Worm (Caenorhabditis elegans) whole organism, young adult: Measurements from ENCODE around the gene ZK899.7.

Experiments used
- D2030.7 ChIP-seq: fragments of 200-800 bp; sonication (Bioruptor generic); IDR thresholded peaks from 2 replicates; pipeline ENCODE4 v1.3.6; 2022; ENCODE audit warnings: missing genetic modification reagents, missing genetic modification characterization, missing compliant biosample characterization
- F39B2.1 ChIP-seq: fragments of 200-800 bp; sonication (Bioruptor generic); IDR thresholded peaks from 2 replicates; pipeline ENCODE4 v1.3.6; 2022; ENCODE audit warnings: missing genetic modification reagents, missing genetic modification characterization, missing compliant biosample characterization
- him-1 ChIP-seq: sonication (generic microtip); optimal IDR thresholded peaks from 2 replicates; lab custom pipeline; 2016; ENCODE audit warnings: missing genotype, missing genetic modification reagents, missing genetic modification characterization, missing compliant biosample characterization
- nhr-80 ChIP-seq: sonication (generic microtip); optimal IDR thresholded peaks from 2 replicates; lab custom pipeline; 2016; ENCODE audit warnings: missing genetic modification characterization, missing compliant biosample characterization
- nhr-90 ChIP-seq: sonication (generic microtip); optimal IDR thresholded peaks from 2 replicates; lab custom pipeline; 2016; ENCODE audit warnings: missing genotype, mild to moderate bottlenecking, missing genetic modification characterization, missing compliant biosample characterization
- tbp1 ChIP-seq: fragments of 200-800 bp; sonication (Bioruptor generic); optimal IDR thresholded peaks from 2 replicates; lab custom pipeline; 2018; ENCODE audit warnings: mild to moderate bottlenecking, missing genetic modification characterization, missing compliant biosample characterization

DNA sequence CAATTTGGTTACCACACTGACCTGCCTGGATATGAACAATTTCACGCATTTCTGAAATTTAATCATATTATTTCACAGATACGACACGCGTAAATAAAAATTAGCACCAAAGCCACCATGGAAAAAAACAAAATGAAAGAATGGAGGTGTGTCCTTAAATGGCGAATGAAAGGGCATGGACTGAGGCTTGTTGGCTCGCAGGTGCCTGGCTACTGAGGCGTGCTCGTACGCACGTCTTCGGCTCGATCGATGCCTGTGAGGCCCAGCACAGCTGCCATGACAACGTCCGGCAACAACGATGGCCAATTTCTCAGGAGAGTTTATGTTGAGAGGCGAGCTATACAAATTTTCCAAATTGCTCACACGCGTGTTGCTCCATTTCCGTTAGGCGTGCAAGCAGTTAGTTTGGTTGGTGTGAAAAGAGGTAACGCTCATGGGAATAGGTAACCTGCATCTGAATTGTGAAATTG lies 12.4 kb downstream of the ZK899.7 start, which contains the start of gene tbb-4:
- no peak for TF ChIP-seq F39B2.1 (GFP tag; lab: Robert Waterston, UW)
- TF ChIP-seq D2030.7 (GFP tag; lab: Robert Waterston, UW) = no peak
- TF ChIP-seq nhr-80 = no peak
- TF ChIP-seq tbp1 (GFP tag; lab: Kevin White, UChicago) = no peak
- no peak for TF ChIP-seq him-1 (tag; lab: Kevin White, UChicago)
- TF ChIP-seq nhr-90 = no peak
